Worm (Caenorhabditis elegans) whole organism, L4 larva: ENCODE measurements around the gene Y59E1A.4.

ENCODE experiments used
- F10B5.3 ChIP-seq: sonication (generic microtip); optimal IDR thresholded peaks from 2 replicates; lab custom pipeline; 2016; ENCODE audit warnings: mild to moderate bottlenecking, missing genetic modification characterization, missing compliant biosample characterization
- F37D6.2 ChIP-seq: sonication (generic microtip); optimal IDR thresholded peaks from 2 replicates; lab custom pipeline; 2016; ENCODE audit warnings: mild to moderate bottlenecking, missing genetic modification characterization, missing compliant biosample characterization
- F49E8.2 ChIP-seq: sonication (generic microtip); optimal IDR thresholded peaks from 2 replicates; lab custom pipeline; 2016; ENCODE audit warnings: missing compliant biosample characterization, mild to moderate bottlenecking, missing genetic modification characterization, borderline replicate concordance
- T26A8.4 ChIP-seq: fragments of 200-800 bp; sonication (Bioruptor generic); IDR thresholded peaks from 2 replicates; pipeline ENCODE4 v1.3.6; 2022; ENCODE audit warnings: missing genetic modification characterization, missing compliant biosample characterization
- Y48G9A.11 ChIP-seq: fragments of 200-800 bp; sonication (Bioruptor generic); IDR thresholded peaks from 2 replicates; pipeline ENCODE4 v1.3.6; 2022; ENCODE audit warnings: missing genetic modification reagents, missing genetic modification characterization, missing compliant biosample characterization
- ZK337.2 ChIP-seq: fragments of 200-800 bp; sonication (Bioruptor generic); IDR thresholded peaks from 2 replicates; pipeline ENCODE4 v1.3.6; 2022; ENCODE audit warnings: missing genetic modification reagents, missing genetic modification characterization, missing compliant biosample characterization
- aly-2 ChIP-seq: sonication (generic microtip); optimal IDR thresholded peaks from 2 replicates; lab custom pipeline; 2018; ENCODE audit warnings: missing biosample characterization, missing genetic modification characterization
- arid-1 ChIP-seq: fragments of 200-800 bp; sonication (Bioruptor generic); conservative IDR thresholded peaks from 2 replicates; pipeline ENCODE4 v1.3.6; 2022; ENCODE audit warnings: missing genetic modification reagents, missing genetic modification characterization, missing compliant biosample characterization
- ceh-20 ChIP-seq: fragments of 200-800 bp; sonication (Bioruptor generic); IDR thresholded peaks from 2 replicates; pipeline ENCODE4 v1.3.6; 2022; ENCODE audit warnings: missing genetic modification reagents, missing genetic modification characterization, missing compliant biosample characterization
- ceh-82 ChIP-seq: sonication (generic microtip); optimal IDR thresholded peaks from 2 replicates; lab custom pipeline; 2017; ENCODE audit warnings: missing biosample characterization, missing genetic modification characterization
- cey-2 ChIP-seq: sonication (generic microtip); optimal IDR thresholded peaks from 3 replicates; lab custom pipeline; 2017; ENCODE audit warnings: missing genetic modification characterization, mild to moderate bottlenecking, missing compliant biosample characterization, antibody characterized with exemption, borderline replicate concordance; ENCODE audit not compliant: insufficient read depth
- daf-12 ChIP-seq: fragments of 150-350 bp; optimal IDR thresholded peaks from 2 replicates; lab custom pipeline; 2014; ENCODE audit warnings: missing biosample characterization, missing genetic modification reagents, missing genetic modification characterization
- dmd-6 ChIP-seq: fragments of 200-800 bp; sonication (Bioruptor generic); IDR thresholded peaks from 2 replicates; pipeline ENCODE4 v1.3.6; 2022; ENCODE audit warnings: missing genetic modification reagents, missing genetic modification characterization, missing compliant biosample characterization
- dmd-8 ChIP-seq: fragments of 200-800 bp; sonication (Bioruptor generic); IDR thresholded peaks from 2 replicates; pipeline ENCODE4 v1.3.6; 2022; ENCODE audit warnings: missing genetic modification characterization, missing compliant biosample characterization
- fkh-10 ChIP-seq: fragments of 150-350 bp; optimal IDR thresholded peaks from 2 replicates; lab custom pipeline; 2014; ENCODE audit warnings: missing biosample characterization, missing genetic modification reagents, missing genetic modification characterization
- lim-7 ChIP-seq: fragments of 200-800 bp; sonication (Bioruptor generic); IDR thresholded peaks from 2 replicates; pipeline ENCODE4 v1.3.6; 2022; ENCODE audit warnings: missing genetic modification characterization, missing compliant biosample characterization
- lin-29 ChIP-seq: fragments of 200-800 bp; sonication (Bioruptor generic); IDR thresholded peaks from 2 replicates; pipeline ENCODE4 v1.3.6; 2022; ENCODE audit warnings: missing genetic modification reagents, missing genetic modification characterization, missing compliant biosample characterization
- lin-39 ChIP-seq: fragments of 150-350 bp; optimal IDR thresholded peaks from 2 replicates; lab custom pipeline; 2014; ENCODE audit warnings: missing biosample characterization, missing genetic modification reagents, missing genetic modification characterization
- lsy-2 ChIP-seq, 2 experiments: fragments of 150-350 bp in 1 of 2; sonication (generic microtip) in 1 of 2; optimal IDR thresholded peaks; 2 replicates each; lab custom pipeline; 2014 to 2017; ENCODE audit warnings: missing biosample characterization in 2 of 2, missing genetic modification characterization in 2 of 2
- mdl-1 ChIP-seq, 2 experiments: fragments of 150-350 bp in 1 of 2; sonication (generic microtip) in 1 of 2; optimal IDR thresholded peaks; 2 replicates each; lab custom pipeline; 2014 to 2017; ENCODE audit warnings: missing biosample characterization in 2 of 2, missing genetic modification characterization in 2 of 2
- mep-1 ChIP-seq: fragments of 150-350 bp; sonication (generic microtip); optimal IDR thresholded peaks from 3 replicates; lab custom pipeline; 2014; ENCODE audit warnings: missing biosample characterization, missing genetic modification characterization
- mes-2 ChIP-seq: sonication (generic microtip); optimal IDR thresholded peaks from 2 replicates; lab custom pipeline; 2016; ENCODE audit warnings: missing genotype, mild to moderate bottlenecking, missing genetic modification characterization, missing compliant biosample characterization; ENCODE audit not compliant: poor library complexity, severe bottlenecking
- mxl-2 ChIP-seq: fragments of 200-800 bp; sonication (Bioruptor generic); conservative IDR thresholded peaks from 2 replicates; pipeline ENCODE4 v1.3.6; 2022; ENCODE audit warnings: missing genetic modification reagents, missing genetic modification characterization, missing compliant biosample characterization
- nhr-111 ChIP-seq: fragments of 200-800 bp; sonication (Bioruptor generic); optimal IDR thresholded peaks from 2 replicates; lab custom pipeline; 2018; ENCODE audit warnings: mild to moderate bottlenecking, missing genetic modification characterization, missing compliant biosample characterization
- nhr-25 ChIP-seq: sonication (generic microtip); optimal IDR thresholded peaks from 2 replicates; lab custom pipeline; 2017; ENCODE audit warnings: missing genetic modification characterization, mild to moderate bottlenecking, missing compliant biosample characterization, antibody characterized with exemption, moderate library complexity, borderline replicate concordance; ENCODE audit not compliant: insufficient read depth
- nhr-28 ChIP-seq: fragments of 150-350 bp; optimal IDR thresholded peaks from 2 replicates; lab custom pipeline; 2014; ENCODE audit warnings: missing biosample characterization, missing genetic modification characterization
- nhr-42 ChIP-seq: fragments of 200-800 bp; sonication (Bioruptor generic); IDR thresholded peaks from 2 replicates; pipeline ENCODE4 v1.3.6; 2022; ENCODE audit warnings: missing genetic modification characterization, missing compliant biosample characterization
- nhr-77 ChIP-seq: fragments of 150-350 bp; optimal IDR thresholded peaks from 2 replicates; lab custom pipeline; 2014; ENCODE audit warnings: missing biosample characterization, missing genetic modification characterization
- pqm-1 ChIP-seq: sonication (generic microtip); optimal IDR thresholded peaks from 2 replicates; lab custom pipeline; 2017; ENCODE audit warnings: missing biosample characterization, missing genetic modification characterization
- rbr-2 ChIP-seq: sonication (generic microtip); optimal IDR thresholded peaks from 2 replicates; lab custom pipeline; 2016; ENCODE audit warnings: missing genotype, missing genetic modification characterization, missing compliant biosample characterization
- sdz-12 ChIP-seq: fragments of 200-800 bp; sonication (Bioruptor generic); optimal IDR thresholded peaks from 2 replicates; lab custom pipeline; 2018; ENCODE audit warnings: mild to moderate bottlenecking, missing genetic modification characterization, missing compliant biosample characterization
- set-16 ChIP-seq: fragments of 200-800 bp; sonication (Bioruptor generic); IDR thresholded peaks from 2 replicates; pipeline ENCODE4 v1.3.6; 2022; ENCODE audit warnings: missing genetic modification reagents, missing genetic modification characterization, missing compliant biosample characterization
- skn-1 ChIP-seq: fragments of 150-350 bp; optimal IDR thresholded peaks from 2 replicates; lab custom pipeline; 2014; ENCODE audit warnings: missing biosample characterization, missing genetic modification characterization
- snpc-1.2 ChIP-seq: fragments of 200-800 bp; sonication (Bioruptor generic); IDR thresholded peaks from 2 replicates; pipeline ENCODE4 v1.3.6; 2022; ENCODE audit warnings: missing genetic modification reagents, missing genetic modification characterization, missing compliant biosample characterization
- tag-97 ChIP-seq: fragments of 200-800 bp; sonication (Bioruptor generic); IDR thresholded peaks from 2 replicates; pipeline ENCODE4 v1.3.6; 2022; ENCODE audit warnings: missing genetic modification characterization, missing compliant biosample characterization
- unc-39 ChIP-seq: sonication (generic microtip); optimal IDR thresholded peaks from 2 replicates; lab custom pipeline; 2017; ENCODE audit warnings: missing biosample characterization, missing genetic modification characterization
- zag-1 ChIP-seq: fragments of 150-350 bp; optimal IDR thresholded peaks from 2 replicates; lab custom pipeline; 2014; ENCODE audit warnings: missing biosample characterization, missing genetic modification characterization
- zfp-3 ChIP-seq: fragments of 200-800 bp; sonication (Bioruptor generic); conservative IDR thresholded peaks from 2 replicates; pipeline ENCODE4 v1.3.6; 2022; ENCODE audit warnings: missing genetic modification reagents, missing genetic modification characterization, missing compliant biosample characterization
- zip-11 ChIP-seq: fragments of 200-800 bp; sonication (Bioruptor generic); IDR thresholded peaks from 2 replicates; pipeline ENCODE4 v1.3.6; 2022; ENCODE audit warnings: missing genetic modification characterization, missing compliant biosample characterization
- ztf-11 ChIP-seq: fragments of 150-350 bp; optimal IDR thresholded peaks from 2 replicates; lab custom pipeline; 2014; ENCODE audit warnings: missing biosample characterization, missing genetic modification characterization

Gene Y59E1A.4

DNA sequence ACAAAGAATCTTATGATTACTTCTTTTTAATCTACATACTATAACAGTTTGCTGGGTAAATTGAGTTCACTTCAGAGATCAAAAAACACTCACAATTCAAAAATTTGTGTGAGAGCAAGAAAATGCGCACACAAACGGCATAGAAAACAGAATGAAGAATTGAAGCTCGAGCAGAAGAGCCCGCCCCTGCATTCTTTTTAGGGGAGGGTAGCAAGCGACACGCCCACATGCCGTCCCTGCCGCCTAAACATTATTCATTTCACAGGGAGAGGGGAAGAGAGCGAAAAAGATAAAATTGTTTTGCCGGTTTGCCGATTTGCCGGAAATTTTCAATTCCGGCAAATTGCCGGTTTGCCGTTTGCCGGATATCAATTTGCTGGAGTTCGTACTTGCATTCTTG, 30.4 kb downstream of the Y59E1A.4 start (continued):
- TF ChIP-seq lsy-2 (tag; optimal IDR thresholded peaks at IDR 0.05; lab: Kevin White, UChicago) (peak in 1 of 2 experiments; percentile 81), mdl-1 (tag; optimal IDR thresholded peaks at IDR 0.05; lab: Kevin White, UChicago) (peak; percentile 23 to 52), aly-2 (tag; lab: Kevin White, UChicago) (no peak), nhr-25 (tag; lab: Kevin White, UChicago) (no peak), dmd-8 (GFP tag; lab: Robert Waterston, UW) (no peak), arid-1 (GFP tag; lab: Robert Waterston, UW) (no peak; the same call in 1 of the 2 replicates), daf-12 (tag; lab: Kevin White, UChicago) (no peak), mxl-2 (GFP tag; lab: Robert Waterston, UW) (no peak), set-16 (GFP tag; lab: Robert Waterston, UW) (no peak), nhr-77 (tag; lab: Kevin White, UChicago) (peak; percentile 71)

DNA sequence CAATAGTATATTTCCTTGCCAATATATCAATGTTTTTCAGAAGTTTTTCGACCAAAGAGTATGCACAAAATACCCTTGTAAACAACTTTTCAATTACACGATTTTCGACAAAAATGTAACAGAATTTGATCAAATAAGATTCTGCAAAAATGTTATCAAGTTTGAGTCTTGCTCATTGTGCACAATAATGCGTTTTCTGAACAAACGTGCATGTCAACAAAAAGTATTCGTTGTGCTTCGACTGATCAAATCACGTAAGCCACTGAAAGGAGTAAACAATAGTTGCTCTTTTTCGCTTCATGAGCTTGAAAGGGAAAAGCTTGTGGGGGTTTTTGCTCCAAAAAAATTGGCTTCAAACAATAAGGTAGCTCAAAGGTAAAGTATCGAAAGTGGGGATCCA, 32.8 kb downstream of the Y59E1A.4 start:
- peak; percentile 66 for TF ChIP-seq fkh-10 (GFP tag; lab: Kevin White, UChicago)
- no peak for TF ChIP-seq skn-1 (tag; lab: Kevin White, UChicago)

DNA sequence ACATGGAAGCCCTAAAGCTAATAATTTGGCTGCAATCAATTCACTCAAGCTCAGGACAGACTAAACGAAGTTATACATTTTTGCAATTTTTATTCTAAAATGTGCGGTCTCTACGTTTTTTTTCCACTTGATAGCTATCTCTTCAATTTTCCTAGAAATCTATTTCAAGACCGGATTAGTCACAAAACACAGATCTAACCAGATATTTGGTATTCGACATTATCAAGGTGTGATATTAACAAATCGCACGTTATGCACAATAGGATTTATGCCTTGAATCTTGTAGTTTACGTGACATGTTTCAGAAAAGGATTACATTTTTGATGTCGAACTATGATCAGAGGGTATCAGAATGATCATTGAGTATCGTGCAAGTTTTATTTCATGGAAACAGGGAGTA, 38.3 kb downstream of the Y59E1A.4 start:
- TF ChIP-seq T26A8.4 (GFP tag; lab: Robert Waterston, UW), result no peak
- no peak for TF ChIP-seq snpc-1.2
- TF ChIP-seq pqm-1 (tag; lab: Kevin White, UChicago), result no peak
- no peak for TF ChIP-seq ZK337.2 (GFP tag; lab: Robert Waterston, UW)
- no peak for TF ChIP-seq lin-39 (tag; lab: Kevin White, UChicago)
- no peak for TF ChIP-seq F49E8.2
- no peak for TF ChIP-seq ztf-11 (tag; lab: Kevin White, UChicago)
- no peak for TF ChIP-seq cey-2 (tag; lab: Kevin White, UChicago)
- no peak for TF ChIP-seq F10B5.3 (tag; lab: Kevin White, UChicago)
- TF ChIP-seq nhr-111 (GFP tag; lab: Kevin White, UChicago), result no peak
- TF ChIP-seq ceh-20 (GFP tag; lab: Robert Waterston, UW), result no peak
- no peak for TF ChIP-seq mep-1
- no peak for TF ChIP-seq sdz-12 (GFP tag; lab: Kevin White, UChicago)

DNA sequence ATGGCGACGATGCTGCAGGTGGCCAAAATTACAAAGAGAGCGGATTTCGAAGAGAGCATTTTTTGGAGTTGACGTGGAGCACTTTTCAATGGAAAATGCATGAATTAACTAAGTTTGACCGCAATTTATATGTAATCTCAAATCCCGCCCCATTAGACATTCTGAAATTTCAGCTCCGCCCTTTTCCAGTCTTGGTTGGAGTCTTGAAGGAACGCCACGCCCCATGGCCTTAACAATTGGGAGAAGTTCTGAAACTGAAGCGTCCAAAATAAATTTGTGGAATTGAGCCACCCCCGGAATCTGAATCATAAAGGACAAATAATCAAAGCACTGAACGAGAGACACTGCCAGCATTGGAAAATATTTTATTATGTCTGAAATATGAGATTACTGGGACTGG, 42.5 kb downstream of the Y59E1A.4 start, which contains the start of gene B0294.1:
Gene B0294.1, minus strand, starts transcription at position 101 of the 400 bp plus-strand sequence.
- no peak for TF ChIP-seq nhr-42 (GFP tag; lab: Robert Waterston, UW)
- TF ChIP-seq unc-39, result no peak
- no peak for TF ChIP-seq lim-7 (GFP tag; lab: Robert Waterston, UW)
- no peak for TF ChIP-seq aly-2 (tag; lab: Kevin White, UChicago)
- TF ChIP-seq F37D6.2 (tag; lab: Kevin White, UChicago), result no peak
- TF ChIP-seq zag-1 (tag; lab: Kevin White, UChicago), result no peak
- TF ChIP-seq T26A8.4 (GFP tag; lab: Robert Waterston, UW), result no peak
- TF ChIP-seq tag-97 (GFP tag; lab: Robert Waterston, UW), result no peak
- no peak for TF ChIP-seq dmd-6 (GFP tag; lab: Robert Waterston, UW)
- no peak for TF ChIP-seq lin-29
- TF ChIP-seq rbr-2 (tag; lab: Kevin White, UChicago), result no peak
- TF ChIP-seq zip-11 (GFP tag; lab: Robert Waterston, UW), result no peak
- no peak for TF ChIP-seq ceh-82 (tag; lab: Kevin White, UChicago)
- TF ChIP-seq mes-2 (tag; lab: Kevin White, UChicago), result no peak
- TF ChIP-seq zfp-3 (GFP tag; lab: Robert Waterston, UW), result no peak
- TF ChIP-seq nhr-28 (tag; lab: Kevin White, UChicago), result no peak
- TF ChIP-seq mdl-1 (tag; optimal IDR thresholded peaks at IDR 0.05; lab: Kevin White, UChicago), result no peak
- TF ChIP-seq Y48G9A.11, result no peak
